Worm (Caenorhabditis elegans) whole organism, late embryonic: ENCODE results near the gene nhx-6.

ENCODE experiments used
- K09A11.1 ChIP-seq: sonication (generic microtip); optimal IDR thresholded peaks from 2 replicates; lab custom pipeline; 2017; ENCODE audit warnings: antibody characterized with exemption, mild to moderate bottlenecking, missing genetic modification characterization, missing compliant biosample characterization; ENCODE audit not compliant: insufficient read depth
- ceh-24 ChIP-seq: sonication (generic microtip); optimal IDR thresholded peaks from 2 replicates; lab custom pipeline; 2016; ENCODE audit warnings: mild to moderate bottlenecking, missing genetic modification characterization, missing compliant biosample characterization
- dve-1 ChIP-seq: sonication (generic microtip); optimal IDR thresholded peaks from 2 replicates; lab custom pipeline; 2017; ENCODE audit warnings: antibody characterized with exemption, mild to moderate bottlenecking, missing genetic modification characterization, missing compliant biosample characterization
- elt-2 ChIP-seq: sonication (generic microtip); optimal IDR thresholded peaks from 2 replicates; lab custom pipeline; 2016; ENCODE audit warnings: missing genetic modification reagents, missing genetic modification characterization, missing compliant biosample characterization
- nfya-1 ChIP-seq: sonication (generic microtip); optimal IDR thresholded peaks from 2 replicates; lab custom pipeline; 2017; ENCODE audit warnings: missing genetic modification characterization, mild to moderate bottlenecking, missing compliant biosample characterization, antibody characterized with exemption, moderate library complexity
- nhr-11 ChIP-seq: fragments of 150-350 bp; optimal IDR thresholded peaks from 2 replicates; lab custom pipeline; 2014; ENCODE audit warnings: missing biosample characterization, missing genetic modification characterization
- npax-4 ChIP-seq: sonication (generic microtip); optimal IDR thresholded peaks from 2 replicates; lab custom pipeline; 2016; ENCODE audit warnings: missing genetic modification characterization, missing compliant biosample characterization
- pag-3 ChIP-seq: sonication (generic microtip); optimal IDR thresholded peaks from 2 replicates; lab custom pipeline; 2016; ENCODE audit warnings: missing compliant biosample characterization, missing genetic modification characterization, borderline replicate concordance
- pha-2 ChIP-seq: sonication (generic microtip); optimal IDR thresholded peaks from 2 replicates; lab custom pipeline; 2017; ENCODE audit warnings: mild to moderate bottlenecking, missing genetic modification characterization, missing compliant biosample characterization
- pha-4 ChIP-seq: fragments of 150-350 bp; optimal IDR thresholded peaks from 2 replicates; lab custom pipeline; 2018; ENCODE audit warnings: missing biosample characterization, missing genetic modification reagents, missing genetic modification characterization
- pqm-1 ChIP-seq: sonication (generic microtip); optimal IDR thresholded peaks from 2 replicates; lab custom pipeline; 2016; ENCODE audit warnings: missing genetic modification characterization, missing compliant biosample characterization
- ref-2 ChIP-seq: sonication (generic microtip); optimal IDR thresholded peaks from 2 replicates; lab custom pipeline; 2016; ENCODE audit warnings: missing genetic modification characterization, missing compliant biosample characterization
- tbx-2 ChIP-seq: sonication (generic microtip); optimal IDR thresholded peaks from 2 replicates; lab custom pipeline; 2016; ENCODE audit warnings: missing genetic modification characterization, missing compliant biosample characterization
- unc-55 ChIP-seq: sonication (generic microtip); optimal IDR thresholded peaks from 2 replicates; lab custom pipeline; 2017; ENCODE audit warnings: missing biosample characterization, missing genetic modification reagents, missing genetic modification characterization

- no peak for TF ChIP-seq K09A11.1 (tag; lab: Kevin White, UChicago)
- TF ChIP-seq unc-55 (GFP tag; lab: Kevin White, UChicago): no peak
- no peak for TF ChIP-seq ref-2 (tag; lab: Kevin White, UChicago)
- no peak for TF ChIP-seq npax-4 (tag; lab: Kevin White, UChicago)
- no peak for TF ChIP-seq pha-4 (tag; lab: Kevin White, UChicago)
- TF ChIP-seq pag-3 (tag; lab: Kevin White, UChicago): no peak
- TF ChIP-seq pha-2 (tag; lab: Kevin White, UChicago): no peak
- no peak for TF ChIP-seq nfya-1 (tag; lab: Kevin White, UChicago)
- TF ChIP-seq pqm-1 (tag; lab: Kevin White, UChicago): no peak
- TF ChIP-seq ceh-24 (tag; lab: Kevin White, UChicago): no peak
- TF ChIP-seq elt-2 (tag; lab: Kevin White, UChicago): no peak
- no peak for TF ChIP-seq dve-1 (tag; lab: Kevin White, UChicago)
- TF ChIP-seq nhr-11 (tag; lab: Kevin White, UChicago): no peak
- no peak for TF ChIP-seq tbx-2 (tag; lab: Kevin White, UChicago)
These were observed 25.2 kb downstream of the nhx-6 start, which contains the start of gene F58E1.13 for ce11 chrII:1695861-1696260.
